Worm (Caenorhabditis elegans) whole organism, L1 larva: ENCODE results near the gene ttr-14.

Experiments used
- aly-2 ChIP-seq: fragments of 150-350 bp; optimal IDR thresholded peaks from 2 replicates; lab custom pipeline; 2014; ENCODE audit warnings: missing biosample characterization, missing genetic modification characterization
- ceh-82 ChIP-seq, 3 experiments: fragments of 150-350 bp in 1 of 3; sonication (generic microtip) in 2 of 3; optimal IDR thresholded peaks; 2 replicates each; lab custom pipeline; 2014 to 2017; ENCODE audit warnings: missing biosample characterization in 3 of 3, missing genetic modification characterization in 3 of 3
- elt-3 ChIP-seq, 6 experiments: fragments of 150-350 bp in 1 of 6; sonication (generic microtip); optimal IDR thresholded peaks; 2 replicates each; lab custom pipeline; 2017 to 2018; ENCODE audit warnings: missing biosample characterization in 6 of 6, missing genetic modification characterization in 6 of 6, inconsistent platforms in 1 of 6
- fkh-10 ChIP-seq: sonication (generic microtip); optimal IDR thresholded peaks from 2 replicates; lab custom pipeline; 2017; ENCODE audit warnings: missing biosample characterization, missing genetic modification reagents, missing genetic modification characterization
- lin-13 ChIP-seq: fragments of 150-350 bp; optimal IDR thresholded peaks from 2 replicates; lab custom pipeline; 2014; ENCODE audit warnings: missing biosample characterization, missing genetic modification reagents, missing genetic modification characterization
- nhr-11 ChIP-seq: fragments of 150-350 bp; optimal IDR thresholded peaks from 2 replicates; lab custom pipeline; 2014; ENCODE audit warnings: missing biosample characterization, missing genetic modification characterization
- nhr-28 ChIP-seq: fragments of 150-350 bp; optimal IDR thresholded peaks from 2 replicates; lab custom pipeline; 2014; ENCODE audit warnings: missing biosample characterization, missing genetic modification characterization
- pag-3 ChIP-seq: sonication (generic microtip); optimal IDR thresholded peaks from 2 replicates; lab custom pipeline; 2017; ENCODE audit warnings: missing genetic modification characterization, mild to moderate bottlenecking, missing compliant biosample characterization, antibody characterized with exemption, borderline replicate concordance; ENCODE audit not compliant: insufficient read depth
- unc-62 ChIP-seq: fragments of 150-350 bp; optimal IDR thresholded peaks from 2 replicates; lab custom pipeline; 2014; ENCODE audit warnings: missing biosample characterization, missing genetic modification reagents, missing genetic modification characterization
- ztf-4 ChIP-seq: fragments of 150-350 bp; optimal IDR thresholded peaks from 2 replicates; lab custom pipeline; 2014; ENCODE audit warnings: missing biosample characterization, missing genetic modification characterization

DNA sequence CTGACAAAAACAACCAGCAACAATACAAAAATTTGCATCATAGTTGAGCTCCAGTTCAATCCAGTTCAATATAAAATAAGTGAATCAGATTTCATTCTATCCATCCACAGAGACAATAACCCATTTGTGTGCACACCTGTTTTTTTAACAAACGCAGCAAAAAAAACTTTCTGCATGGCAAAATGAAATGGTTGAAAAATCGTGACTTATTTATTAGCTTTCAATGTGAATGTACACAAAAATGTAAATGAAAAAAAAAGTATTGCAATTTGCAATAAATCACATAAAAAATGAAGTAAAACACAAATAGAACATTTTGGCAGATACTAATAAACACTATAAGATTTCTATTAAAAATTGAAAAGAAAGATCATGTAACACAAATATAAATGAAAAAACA, 7.3 kb downstream of the ttr-14 start, which contains the start of gene T05A10.6:
- TF ChIP-seq nhr-11, result no peak
- TF ChIP-seq ceh-82 (tag; optimal IDR thresholded peaks at IDR 0.05; lab: Kevin White, UChicago), result no peak
- no peak for TF ChIP-seq aly-2 (tag; lab: Kevin White, UChicago)
- TF ChIP-seq unc-62, result no peak
- TF ChIP-seq lin-13, result no peak
- no peak for TF ChIP-seq pag-3
- no peak for TF ChIP-seq ztf-4 (tag; lab: Kevin White, UChicago)
- TF ChIP-seq nhr-28 (tag; lab: Kevin White, UChicago), result no peak
- TF ChIP-seq elt-3 (tag; optimal IDR thresholded peaks at IDR 0.05; lab: Kevin White, UChicago), result no peak
- TF ChIP-seq fkh-10 (GFP tag; lab: Kevin White, UChicago), result no peak
